Worm (Caenorhabditis elegans): ENCODE data around the gene ins-15.
"Not testable (repeated sequence)": the region's sequence is repeated elsewhere in the genome, so short reads cannot be mapped to it uniquely, and the experiment has no call there.

The ins-15 gene

DNA sequence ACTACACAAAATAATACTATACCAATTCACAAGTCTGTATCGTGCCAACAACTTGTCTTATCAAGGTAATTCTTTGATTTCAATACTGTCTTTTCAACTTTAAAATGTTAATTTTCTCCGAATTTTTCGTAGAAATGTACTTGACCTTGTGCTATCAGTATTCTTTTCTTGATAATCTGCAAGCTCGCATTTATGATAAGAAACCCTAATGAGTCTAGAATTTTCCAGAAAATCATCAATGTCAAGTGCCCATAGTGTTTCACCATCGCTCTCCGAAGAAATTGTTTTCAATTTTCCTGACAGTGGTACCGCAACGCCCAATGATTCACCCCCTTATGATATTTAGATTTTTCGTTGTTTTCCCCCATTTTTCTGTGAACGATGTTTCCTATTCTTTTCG lies 36.7 kb upstream of the ins-15 start:
- no peak for TF ChIP-seq nhr-76 (tag; optimal IDR thresholded peaks at IDR 0.05)
- TF ChIP-seq ces-1 (GFP tag; optimal IDR thresholded peaks at IDR 0.05), result no peak
- no peak for TF ChIP-seq cnd-1 (tag; optimal IDR thresholded peaks at IDR 0.05)
- TF ChIP-seq unc-120 (tag; optimal IDR thresholded peaks at IDR 0.05; ENCODE audit: poor library complexity, severe bottlenecking), result no peak
- TF ChIP-seq sptf-1 (tag; optimal IDR thresholded peaks at IDR 0.05), result no peak
- no peak for TF ChIP-seq tbx-8 (GFP tag; optimal IDR thresholded peaks at IDR 0.05)
- no peak for TF ChIP-seq lsy-2 (tag; optimal IDR thresholded peaks at IDR 0.05)
- TF ChIP-seq lin-13 (tag; optimal IDR thresholded peaks at IDR 0.05), result no peak
- no peak for TF ChIP-seq lin-32 (GFP tag; optimal IDR thresholded peaks at IDR 0.05)
- no peak for TF ChIP-seq M03D4.4 (tag; optimal IDR thresholded peaks at IDR 0.05)
- no peak for TF ChIP-seq nhr-237 (tag; optimal IDR thresholded peaks at IDR 0.05)
- no peak for TF ChIP-seq mls-2 (tag; optimal IDR thresholded peaks at IDR 0.05)
- no peak for TF ChIP-seq flh-1 (GFP tag; optimal IDR thresholded peaks at IDR 0.05)
- no peak for TF ChIP-seq nhr-12 (tag; optimal IDR thresholded peaks at IDR 0.05)
- no peak for TF ChIP-seq hlh-1 (tag; optimal IDR thresholded peaks at IDR 0.05)

DNA sequence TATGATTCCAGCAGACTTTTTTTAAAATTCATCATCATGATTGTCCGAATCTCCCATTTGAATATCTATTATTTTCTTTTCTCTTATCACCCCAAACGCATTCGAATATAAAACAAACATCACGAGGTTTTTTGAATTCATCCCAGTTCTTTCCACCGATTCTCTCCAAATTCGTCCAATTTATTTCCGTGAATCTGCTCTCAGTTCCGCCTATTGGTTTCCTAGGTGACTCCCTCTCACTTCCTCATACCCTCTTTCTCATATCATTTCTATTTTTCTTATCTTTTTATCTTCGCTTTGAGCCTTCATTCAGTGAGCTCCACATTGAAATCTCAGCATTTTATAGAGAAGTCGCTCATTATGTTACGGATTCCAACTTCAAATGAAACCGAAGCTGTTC lies 34.6 kb upstream of the ins-15 start, which contains the start of gene T13C2.7:
Gene T13C2.7, plus strand, starts transcription at position 301 of the 400 bp plus-strand sequence.
- TF ChIP-seq ceh-43 (GFP tag; optimal IDR thresholded peaks at IDR 0.05) (no peak), M03D4.4 (tag; optimal IDR thresholded peaks at IDR 0.05) (no peak), elt-1 (tag; optimal IDR thresholded peaks at IDR 0.05; ENCODE audit: borderline replicate concordance, insufficient read depth) (no peak), snpc-4 (tag; optimal IDR thresholded peaks at IDR 0.05) (no peak), mls-2 (tag; optimal IDR thresholded peaks at IDR 0.05) (no peak), bed-3 (GFP tag; optimal IDR thresholded peaks at IDR 0.05) (no peak), ceh-39 (tag; optimal IDR thresholded peaks at IDR 0.05) (no peak), nhr-12 (tag; optimal IDR thresholded peaks at IDR 0.05) (no peak), unc-62 (GFP tag; optimal IDR thresholded peaks at IDR 0.05) (no peak), hlh-1 (tag; optimal IDR thresholded peaks at IDR 0.05) (no peak), unc-39 (tag; optimal IDR thresholded peaks at IDR 0.05) (no peak), pha-4 (tag; optimal IDR thresholded peaks at IDR 0.05) (no peak), nhr-2 (tag; optimal IDR thresholded peaks at IDR 0.05) (no peak), ces-1 (GFP tag; optimal IDR thresholded peaks at IDR 0.05) (no peak), sem-2 (GFP tag; optimal IDR thresholded peaks at IDR 0.05) (no peak), nhr-76 (tag; optimal IDR thresholded peaks at IDR 0.05) (no peak), ztf-11 (tag; optimal IDR thresholded peaks at IDR 0.05) (no peak)

DNA sequence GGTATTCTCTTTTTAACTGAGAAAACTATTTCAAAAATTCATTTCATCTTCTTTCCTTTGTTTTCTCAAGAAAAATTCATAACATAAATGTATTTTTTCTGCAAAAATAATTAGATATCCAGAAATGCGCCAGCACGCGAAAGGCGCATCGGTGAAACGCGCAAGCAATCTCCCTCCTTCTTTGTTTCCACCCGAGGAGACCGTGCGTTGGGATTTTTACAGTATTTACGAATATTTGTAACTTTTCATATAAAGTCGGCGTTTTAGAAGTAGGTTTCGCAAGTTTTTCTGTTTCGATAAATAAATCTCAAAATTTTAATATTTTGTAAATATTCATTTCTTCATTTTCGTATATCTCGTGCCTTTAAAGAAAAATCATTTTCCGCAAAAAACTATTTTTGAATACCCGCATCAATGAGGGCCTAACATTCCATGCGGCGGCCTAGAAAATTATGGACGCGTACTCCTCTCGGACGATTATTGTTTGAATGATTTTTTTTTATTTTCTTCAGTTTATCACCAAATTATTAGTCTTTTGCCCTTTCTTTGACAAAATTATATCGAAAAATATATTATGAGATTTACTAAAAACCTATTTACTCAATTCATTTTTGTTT lies 32.0 kb upstream of the ins-15 start, which contains the start of gene ssup-72:
Gene ssup-72, plus strand, starts transcription at position 181 of the 617 bp plus-strand sequence.
- TF ChIP-seq ces-1 (GFP tag; optimal IDR thresholded peaks at IDR 0.05) (peak; percentile 44), unc-120 (tag; optimal IDR thresholded peaks at IDR 0.05; ENCODE audit: poor library complexity, severe bottlenecking) (no peak), elt-1 (tag; optimal IDR thresholded peaks at IDR 0.05; ENCODE audit: borderline replicate concordance, insufficient read depth) (no peak), sptf-1 (tag; optimal IDR thresholded peaks at IDR 0.05) (peak; percentile 9), lin-13 (tag; optimal IDR thresholded peaks at IDR 0.05) (no peak)

DNA sequence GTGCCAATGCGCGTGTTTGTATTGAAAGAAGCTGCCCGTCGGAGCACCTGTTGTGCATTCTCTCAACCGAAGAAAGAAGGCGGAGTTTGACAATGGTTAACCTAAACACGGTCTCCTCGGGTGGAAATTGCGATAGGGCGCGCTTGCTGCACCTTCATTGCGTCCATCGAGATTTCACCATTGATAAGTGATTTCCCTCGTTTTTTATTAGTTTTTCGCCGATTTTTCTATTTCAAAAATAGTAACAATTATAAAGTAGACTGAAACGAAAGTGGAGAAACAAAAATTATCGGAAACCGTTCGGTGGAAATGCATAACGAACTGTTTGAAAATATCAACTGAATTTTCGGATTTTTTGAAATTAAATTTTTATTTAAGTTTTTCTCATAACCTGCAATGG lies 30.5 kb upstream of the ins-15 start, which contains the start of gene agr-1:
Gene agr-1, minus strand, starts transcription at position 101 of the 400 bp plus-strand sequence.
- not testable (repeated sequence) for TF ChIP-seq nhr-2, mab-5, lin-13 (tag; optimal IDR thresholded peaks at IDR 0.05)

DNA sequence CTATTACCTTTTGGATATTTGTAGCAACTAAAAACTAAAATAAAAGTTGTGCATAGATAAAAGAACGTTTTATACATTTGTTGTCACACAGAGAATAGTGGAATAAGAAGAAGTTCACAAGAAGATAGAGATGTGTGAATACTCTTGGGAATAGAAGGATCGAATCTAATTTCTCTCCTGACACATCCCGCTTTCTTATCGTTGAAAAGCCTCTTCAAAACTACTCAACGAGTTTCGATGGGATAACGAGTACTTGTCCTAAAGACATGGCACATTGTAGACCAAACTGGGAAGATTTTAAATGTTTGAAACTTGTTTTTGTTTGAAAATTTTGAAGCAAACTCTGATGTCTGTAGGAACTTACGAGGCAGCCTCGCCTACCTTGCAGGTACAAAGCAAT lies 27.9 kb upstream of the ins-15 start:
- TF ChIP-seq hlh-1 (tag; optimal IDR thresholded peaks at IDR 0.05) (no peak), ces-1 (GFP tag; optimal IDR thresholded peaks at IDR 0.05) (peak; percentile 73), nhr-237 (tag; optimal IDR thresholded peaks at IDR 0.05) (no peak), ham-2 (GFP tag; optimal IDR thresholded peaks at IDR 0.05) (no peak), mab-5 (tag; optimal IDR thresholded peaks at IDR 0.05) (no peak)

DNA sequence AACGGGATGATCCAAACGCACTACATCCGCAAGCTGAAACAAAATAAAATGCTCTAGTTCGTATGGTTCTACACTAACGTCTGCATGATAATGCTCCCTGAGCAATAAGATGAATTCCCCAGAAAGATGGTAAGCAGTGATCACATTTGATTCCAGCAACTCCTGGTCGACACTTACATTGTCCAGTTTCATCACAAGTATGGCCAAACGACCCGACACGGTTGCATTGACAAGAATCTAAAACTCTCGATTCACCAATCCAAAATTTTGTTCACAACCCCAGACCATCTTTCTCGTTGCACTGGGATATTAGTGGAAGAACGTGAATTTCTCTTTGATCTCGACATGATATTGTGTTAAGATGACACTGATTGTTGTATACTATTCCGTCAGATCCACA lies 25.5 kb upstream of the ins-15 start:
- TF ChIP-seq zip-8 (tag; optimal IDR thresholded peaks at IDR 0.05) (no peak), ztf-11 (tag; optimal IDR thresholded peaks at IDR 0.05) (no peak)

All from whole organism, mixed stage, embryonic.